Worm (Caenorhabditis elegans) whole organism, L1 larva: ENCODE data around the gene Y19D2B.1.

ENCODE experiments used
- dpl-1 ChIP-seq, 3 experiments: fragments of 150-350 bp in 2 of 3; sonication (generic microtip) in 1 of 3; optimal IDR thresholded peaks; 2 replicates each; lab custom pipeline; 2014 to 2017; ENCODE audit warnings: missing biosample characterization in 3 of 3, missing genetic modification characterization in 3 of 3, missing genetic modification reagents in 3 of 3
- efl-3 ChIP-seq: fragments of 200-800 bp; sonication (Bioruptor generic); optimal IDR thresholded peaks from 2 replicates; lab custom pipeline; 2018; ENCODE audit warnings: mild to moderate bottlenecking, missing genetic modification characterization, missing compliant biosample characterization
- egl-27 ChIP-seq, 2 experiments: fragments of 150-350 bp in 1 of 2; sonication (generic microtip); optimal IDR thresholded peaks; 3 replicates each; lab custom pipeline; 2017 to 2018; ENCODE audit warnings: missing biosample characterization in 2 of 2, missing genetic modification characterization in 2 of 2, missing genetic modification reagents in 2 of 2
- ets-5 ChIP-seq: fragments of 200-800 bp; sonication (Bioruptor generic); IDR thresholded peaks from 2 replicates; pipeline ENCODE4 v1.3.6; 2022; ENCODE audit warnings: missing genetic modification characterization, missing compliant biosample characterization
- hpl-2 ChIP-seq: fragments of 150-350 bp; optimal IDR thresholded peaks from 2 replicates; lab custom pipeline; 2014; ENCODE audit warnings: missing biosample characterization, missing genetic modification reagents, missing genetic modification characterization
- isw-1 ChIP-seq: fragments of 200-800 bp; sonication (Bioruptor generic); IDR thresholded peaks from 2 replicates; pipeline ENCODE4 v1.3.6; 2022; ENCODE audit warnings: missing genetic modification characterization, missing compliant biosample characterization
- tlp-1 ChIP-seq: fragments of 150-350 bp; optimal IDR thresholded peaks from 2 replicates; lab custom pipeline; 2014; ENCODE audit warnings: missing biosample characterization, missing genetic modification characterization
- ztf-4 ChIP-seq: fragments of 150-350 bp; optimal IDR thresholded peaks from 2 replicates; lab custom pipeline; 2014; ENCODE audit warnings: missing biosample characterization, missing genetic modification characterization

DNA sequence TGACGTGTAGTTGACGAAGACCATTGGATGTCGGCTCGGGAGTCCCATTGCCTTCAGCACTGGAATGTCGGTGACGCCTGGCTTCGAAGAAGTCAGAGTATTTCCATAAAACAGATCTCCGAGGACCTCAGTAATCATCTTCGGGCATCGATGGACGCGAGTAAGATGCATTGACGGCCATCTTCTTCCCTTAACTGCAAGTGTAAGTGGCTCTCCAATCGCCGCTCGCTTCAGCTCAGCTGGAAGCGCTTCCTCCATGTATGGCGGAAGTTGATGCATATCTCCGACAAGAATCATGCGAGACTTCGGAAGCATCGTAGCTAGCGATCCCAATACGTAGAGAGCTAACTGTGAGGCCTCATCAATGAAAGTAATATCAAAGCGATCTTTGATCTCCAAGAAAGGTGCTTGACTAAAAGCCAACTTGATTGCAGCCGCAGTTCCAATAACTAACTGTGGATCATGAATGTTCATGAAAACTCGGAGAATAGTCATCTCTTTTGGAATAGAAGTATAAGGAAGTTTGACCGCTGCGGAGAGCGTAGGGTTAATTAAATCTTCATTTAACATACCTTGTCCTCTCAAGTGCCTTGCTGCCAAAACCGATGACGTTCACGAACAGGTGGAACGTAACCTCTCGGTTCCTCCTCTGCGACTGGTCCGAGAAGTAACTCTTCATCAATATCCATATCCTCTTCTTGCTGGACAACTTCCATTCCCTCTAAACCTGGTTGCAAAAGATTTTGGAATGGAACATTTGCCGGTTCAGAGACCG lies 11.4 kb upstream of the Y19D2B.1 start:
- TF ChIP-seq egl-27 (tag; optimal IDR thresholded peaks at IDR 0.05; lab: Kevin White, UChicago) (no peak), hpl-2 (GFP tag; lab: Kevin White, UChicago) (no peak), ztf-4 (tag; lab: Kevin White, UChicago) (no peak), efl-3 (GFP tag; lab: Kevin White, UChicago) (no peak), isw-1 (GFP tag; lab: Robert Waterston, UW) (no peak), tlp-1 (tag; lab: Kevin White, UChicago) (no peak), ets-5 (no peak), dpl-1 (GFP tag; optimal IDR thresholded peaks at IDR 0.05; lab: Kevin White, UChicago) (no peak)
